Worm (Caenorhabditis elegans): ENCODE results near the gene srv-8.
A peak's percentile ranks its signal among the peaks of the same experiment; 100 is the strongest.

The srv-8 gene

DNA sequence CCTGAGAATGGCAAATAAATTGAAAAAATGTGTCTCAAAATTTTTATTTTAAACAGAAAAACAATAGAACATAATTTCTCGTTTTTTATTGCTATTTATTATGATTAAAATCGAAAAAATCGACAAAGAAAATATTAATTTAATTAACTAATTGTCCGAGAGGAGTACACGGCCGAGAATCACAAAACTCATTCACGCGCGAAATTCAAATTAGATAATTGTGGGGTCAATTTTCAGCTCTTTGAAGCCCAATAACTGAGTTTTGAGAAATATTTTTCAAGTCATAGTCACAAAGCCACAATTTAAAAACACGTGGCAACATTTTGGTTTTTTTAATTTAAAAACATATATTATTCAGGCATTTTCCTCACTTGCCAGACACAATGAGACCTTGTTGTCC lies 11.5 kb downstream of the srv-8 start (continued):
- TF ChIP-seq unc-39 (tag; optimal IDR thresholded peaks at IDR 0.05): no peak
- no peak for TF ChIP-seq aly-2 (tag; optimal IDR thresholded peaks at IDR 0.05)
- TF ChIP-seq nhr-76 (tag; optimal IDR thresholded peaks at IDR 0.05): no peak
- no peak for TF ChIP-seq zfp-3 (GFP tag; conservative IDR thresholded peaks at IDR 0.05)
- TF ChIP-seq dve-1 (tag; optimal IDR thresholded peaks at IDR 0.05; ENCODE audit: insufficient read depth): no peak
- no peak for TF ChIP-seq snpc-4 (tag; optimal IDR thresholded peaks at IDR 0.05)
- no peak for TF ChIP-seq spr-3 (GFP tag; optimal IDR thresholded peaks at IDR 0.05)
- TF ChIP-seq ZK337.2 (GFP tag; IDR thresholded peaks at IDR 0.05): 0 out of 2 replicates have a peak, but pooled peaks have one; percentile 23
- no peak for TF ChIP-seq dmd-9 (GFP tag; IDR thresholded peaks at IDR 0.05)
- TF ChIP-seq ceh-32 (tag; optimal IDR thresholded peaks at IDR 0.05; ENCODE audit: poor library complexity): no peak
- no peak for TF ChIP-seq daf-12 (tag; optimal IDR thresholded peaks at IDR 0.05)
- TF ChIP-seq unc-62 (GFP tag; optimal IDR thresholded peaks at IDR 0.05 in 1 of 2): no peak
- TF ChIP-seq unc-62 (tag; optimal IDR thresholded peaks at IDR 0.05): no peak
- no peak for TF ChIP-seq lin-39 (tag; optimal IDR thresholded peaks at IDR 0.05)
- no peak for TF ChIP-seq jun-1 (tag; optimal IDR thresholded peaks at IDR 0.05)
- TF ChIP-seq ZK546.5 (tag; optimal IDR thresholded peaks at IDR 0.05): no peak
- TF ChIP-seq egl-43 (GFP tag; IDR thresholded peaks at IDR 0.05): no peak
- TF ChIP-seq nhr-77 (tag; optimal IDR thresholded peaks at IDR 0.05): no peak
- TF ChIP-seq fkh-10 (GFP tag; optimal IDR thresholded peaks at IDR 0.05): no peak
- no peak for TF ChIP-seq ceh-82 (tag; optimal IDR thresholded peaks at IDR 0.05)
- no peak for TF ChIP-seq hlh-30 (tag; optimal IDR thresholded peaks at IDR 0.05; ENCODE audit: insufficient read depth)
- no peak for TF ChIP-seq Y105C5A.15 (GFP tag; IDR thresholded peaks at IDR 0.05)
- no peak for TF ChIP-seq hmg-1.1 (GFP tag; IDR thresholded peaks at IDR 0.05)
- no peak for TF ChIP-seq zag-1 (tag; optimal IDR thresholded peaks at IDR 0.05)
- TF ChIP-seq daf-16 (GFP tag; optimal IDR thresholded peaks at IDR 0.05): no peak
- TF ChIP-seq daf-16 (tag; optimal IDR thresholded peaks at IDR 0.05): no peak
- no peak for TF ChIP-seq nhr-111 (GFP tag; optimal IDR thresholded peaks at IDR 0.05)
- TF ChIP-seq attf-4 (tag; optimal IDR thresholded peaks at IDR 0.05): no peak
- TF ChIP-seq tra-1 (GFP tag; IDR thresholded peaks at IDR 0.05): no peak
- TF ChIP-seq nhr-11 (tag; optimal IDR thresholded peaks at IDR 0.05): no peak
- no peak for TF ChIP-seq ztf-11 (tag; optimal IDR thresholded peaks at IDR 0.05)
- TF ChIP-seq hif-1 (tag; optimal IDR thresholded peaks at IDR 0.05): peak in 1 of 2 experiments; percentile 1
- no peak for TF ChIP-seq daf-19 (GFP tag; conservative IDR thresholded peaks at IDR 0.05)
- no peak for TF ChIP-seq zip-11 (GFP tag; IDR thresholded peaks at IDR 0.05)
- no peak for TF ChIP-seq nhr-10 (tag; optimal IDR thresholded peaks at IDR 0.05)
- TF ChIP-seq sdz-12 (GFP tag; optimal IDR thresholded peaks at IDR 0.05): no peak
- no peak for TF ChIP-seq spr-1 (tag; optimal IDR thresholded peaks at IDR 0.05)
- no peak for TF ChIP-seq D1046.2 (GFP tag; IDR thresholded peaks at IDR 0.05)
- TF ChIP-seq set-16 (GFP tag; IDR thresholded peaks at IDR 0.05): no peak
- TF ChIP-seq nhr-42 (GFP tag; IDR thresholded peaks at IDR 0.05): no peak
- no peak for TF ChIP-seq Y75B8A.6 (GFP tag; IDR thresholded peaks at IDR 0.05)
- TF ChIP-seq rbr-2 (tag; optimal IDR thresholded peaks at IDR 0.05): no peak
- no peak for TF ChIP-seq duxl-1 (tag; optimal IDR thresholded peaks at IDR 0.05; ENCODE audit: poor library complexity)
- no peak for TF ChIP-seq nhr-102 (tag; optimal IDR thresholded peaks at IDR 0.05)
- no peak for TF ChIP-seq mep-1 (tag; optimal IDR thresholded peaks at IDR 0.05)
- TF ChIP-seq gei-8 (GFP tag; optimal IDR thresholded peaks at IDR 0.05): no peak
- no peak for TF ChIP-seq daf-8 (GFP tag; IDR thresholded peaks at IDR 0.05)
- peak; percentile 90 for TF ChIP-seq mes-2 (tag; optimal IDR thresholded peaks at IDR 0.05; ENCODE audit: poor library complexity, severe bottlenecking)
- TF ChIP-seq nhr-237 (tag; optimal IDR thresholded peaks at IDR 0.05): no peak
- no peak for TF ChIP-seq R02D3.7 (tag; optimal IDR thresholded peaks at IDR 0.05)
- TF ChIP-seq F49E8.2 (tag; optimal IDR thresholded peaks at IDR 0.05; ENCODE audit: borderline replicate concordance): peak; percentile 18
- TF ChIP-seq ces-1 (GFP tag; optimal IDR thresholded peaks at IDR 0.05): no peak
- TF ChIP-seq lsy-2 (tag; optimal IDR thresholded peaks at IDR 0.05): peak in 1 of 2 experiments; percentile 31
